Worm (Caenorhabditis elegans) whole organism, L1 larva: Measurements from ENCODE around the gene clec-62.

ENCODE experiments used
- C16A3.4 ChIP-seq: fragments of 150-350 bp; optimal IDR thresholded peaks from 2 replicates; lab custom pipeline; 2014; ENCODE audit warnings: missing biosample characterization, missing genetic modification characterization
- C34B4.2 ChIP-seq: sonication (generic microtip); optimal IDR thresholded peaks from 2 replicates; lab custom pipeline; 2017; ENCODE audit warnings: mild to moderate bottlenecking, missing genetic modification characterization, missing compliant biosample characterization
- Y116A8C.19 ChIP-seq: sonication (generic microtip); optimal IDR thresholded peaks from 2 replicates; lab custom pipeline; 2016; ENCODE audit warnings: missing compliant biosample characterization, missing genetic modification characterization, borderline replicate concordance
- alr-1 ChIP-seq: fragments of 200-800 bp; sonication (Bioruptor generic); optimal IDR thresholded peaks from 2 replicates; lab custom pipeline; 2018; ENCODE audit warnings: borderline replicate concordance, mild to moderate bottlenecking, missing genetic modification characterization, missing compliant biosample characterization
- blmp-1 ChIP-seq: fragments of 150-350 bp; optimal IDR thresholded peaks from 2 replicates; lab custom pipeline; 2014; ENCODE audit warnings: missing biosample characterization, missing genetic modification characterization
- ceh-63 ChIP-seq: fragments of 200-800 bp; sonication (Bioruptor generic); optimal IDR thresholded peaks from 2 replicates; lab custom pipeline; 2018; ENCODE audit warnings: mild to moderate bottlenecking, missing genetic modification characterization, missing compliant biosample characterization
- ceh-82 ChIP-seq, 3 experiments: fragments of 150-350 bp in 1 of 3; sonication (generic microtip) in 2 of 3; optimal IDR thresholded peaks; 2 replicates each; lab custom pipeline; 2014 to 2017; ENCODE audit warnings: missing biosample characterization in 3 of 3, missing genetic modification characterization in 3 of 3
- ceh-88 ChIP-seq: fragments of 200-800 bp; sonication (Bioruptor generic); IDR thresholded peaks from 2 replicates; pipeline ENCODE4 v1.3.6; 2022; ENCODE audit warnings: missing genetic modification characterization, missing compliant biosample characterization
- dsc-1 ChIP-seq: sonication (generic microtip); optimal IDR thresholded peaks from 2 replicates; lab custom pipeline; 2016; ENCODE audit warnings: mild to moderate bottlenecking, missing genetic modification characterization, missing compliant biosample characterization
- efl-1 ChIP-seq, 4 experiments: fragments of 150-350 bp; optimal IDR thresholded peaks in 3 of 4; peaks in 1 of 4; 1 replicate in 1 of 4; 2 replicates in 3 of 4; lab custom pipeline; 2014; ENCODE audit warnings: missing biosample characterization in 2 of 4, missing genetic modification characterization in 2 of 4, missing genetic modification reagents in 2 of 4
- efl-3 ChIP-seq: fragments of 200-800 bp; sonication (Bioruptor generic); optimal IDR thresholded peaks from 2 replicates; lab custom pipeline; 2018; ENCODE audit warnings: mild to moderate bottlenecking, missing genetic modification characterization, missing compliant biosample characterization
- elt-2 ChIP-seq: sonication (generic microtip); optimal IDR thresholded peaks from 2 replicates; lab custom pipeline; 2016; ENCODE audit warnings: missing genetic modification characterization, mild to moderate bottlenecking, inconsistent platforms, missing compliant biosample characterization, missing genetic modification reagents
- elt-3 ChIP-seq, 6 experiments: fragments of 150-350 bp in 1 of 6; sonication (generic microtip); optimal IDR thresholded peaks; 2 replicates each; lab custom pipeline; 2017 to 2018; ENCODE audit warnings: missing biosample characterization in 6 of 6, missing genetic modification characterization in 6 of 6, inconsistent platforms in 1 of 6
- fkh-4 ChIP-seq: sonication (generic microtip); optimal IDR thresholded peaks from 2 replicates; lab custom pipeline; 2016; ENCODE audit warnings: missing compliant biosample characterization, missing genetic modification characterization, borderline replicate concordance
- hlh-4 ChIP-seq: sonication (generic microtip); optimal IDR thresholded peaks from 2 replicates; lab custom pipeline; 2016; ENCODE audit warnings: mild to moderate bottlenecking, missing genetic modification characterization, missing compliant biosample characterization
- hpl-2 ChIP-seq: fragments of 150-350 bp; optimal IDR thresholded peaks from 2 replicates; lab custom pipeline; 2014; ENCODE audit warnings: missing biosample characterization, missing genetic modification reagents, missing genetic modification characterization
- lin-14 ChIP-seq: fragments of 200-800 bp; sonication (Bioruptor generic); optimal IDR thresholded peaks from 2 replicates; lab custom pipeline; 2018; ENCODE audit warnings: mild to moderate bottlenecking, missing genetic modification characterization, moderate library complexity, missing compliant biosample characterization
- lin-15B ChIP-seq: fragments of 150-350 bp; sonication (generic microtip); optimal IDR thresholded peaks from 3 replicates; lab custom pipeline; 2014; ENCODE audit warnings: missing biosample characterization, missing genetic modification characterization
- lin-35 ChIP-seq, 2 experiments: fragments of 150-350 bp; optimal IDR thresholded peaks; 2 replicates each; lab custom pipeline; 2014; ENCODE audit warnings: missing biosample characterization in 2 of 2, missing genetic modification characterization in 2 of 2, missing genetic modification reagents in 2 of 2
- lin-39 ChIP-seq: fragments of 150-350 bp; optimal IDR thresholded peaks from 2 replicates; lab custom pipeline; 2014; ENCODE audit warnings: missing biosample characterization, missing genetic modification reagents, missing genetic modification characterization
- mab-9 ChIP-seq: fragments of 200-800 bp; sonication (Bioruptor generic); IDR thresholded peaks from 2 replicates; pipeline ENCODE4 v1.3.6; 2022; ENCODE audit warnings: missing genetic modification reagents, missing genetic modification characterization, missing compliant biosample characterization
- nhr-11 ChIP-seq: fragments of 150-350 bp; optimal IDR thresholded peaks from 2 replicates; lab custom pipeline; 2014; ENCODE audit warnings: missing biosample characterization, missing genetic modification characterization
- nhr-12 ChIP-seq: sonication (generic microtip); optimal IDR thresholded peaks from 2 replicates; lab custom pipeline; 2017; ENCODE audit warnings: missing biosample characterization, missing genetic modification characterization
- nhr-19 ChIP-seq: fragments of 200-800 bp; sonication (Bioruptor generic); conservative IDR thresholded peaks from 2 replicates; pipeline ENCODE4 v1.3.6; 2022; ENCODE audit warnings: missing genetic modification characterization, missing compliant biosample characterization
- nhr-85 ChIP-seq: sonication (generic microtip); peaks from one replicate; lab custom pipeline; 2016; ENCODE audit warnings: missing genetic modification characterization, inconsistent platforms, missing compliant biosample characterization
- pqm-1 ChIP-seq: sonication (generic microtip); optimal IDR thresholded peaks from 3 replicates; lab custom pipeline; 2017; ENCODE audit warnings: missing biosample characterization, missing genetic modification characterization
- snpc-4 ChIP-seq: fragments of 150-350 bp; optimal IDR thresholded peaks from 2 replicates; lab custom pipeline; 2014; ENCODE audit warnings: missing biosample characterization, missing genetic modification characterization
- snu-23 ChIP-seq: sonication (generic microtip); optimal IDR thresholded peaks from 2 replicates; lab custom pipeline; 2016; ENCODE audit warnings: missing genetic modification characterization, missing compliant biosample characterization
- sox-4 ChIP-seq: sonication (generic microtip); optimal IDR thresholded peaks from 2 replicates; lab custom pipeline; 2016; ENCODE audit warnings: missing genetic modification characterization, missing compliant biosample characterization
- sup-37 ChIP-seq: fragments of 200-800 bp; sonication (Bioruptor generic); optimal IDR thresholded peaks from 2 replicates; lab custom pipeline; 2018; ENCODE audit warnings: mild to moderate bottlenecking, missing genetic modification characterization, missing compliant biosample characterization
- tlp-1 ChIP-seq: fragments of 150-350 bp; optimal IDR thresholded peaks from 2 replicates; lab custom pipeline; 2014; ENCODE audit warnings: missing biosample characterization, missing genetic modification characterization
- xbp-1 ChIP-seq: sonication (generic microtip); optimal IDR thresholded peaks from 2 replicates; lab custom pipeline; 2016; ENCODE audit warnings: missing genetic modification characterization, missing compliant biosample characterization
- zag-1 ChIP-seq: fragments of 150-350 bp; optimal IDR thresholded peaks from 2 replicates; lab custom pipeline; 2014; ENCODE audit warnings: missing biosample characterization, missing genetic modification characterization

The clec-62 gene

DNA sequence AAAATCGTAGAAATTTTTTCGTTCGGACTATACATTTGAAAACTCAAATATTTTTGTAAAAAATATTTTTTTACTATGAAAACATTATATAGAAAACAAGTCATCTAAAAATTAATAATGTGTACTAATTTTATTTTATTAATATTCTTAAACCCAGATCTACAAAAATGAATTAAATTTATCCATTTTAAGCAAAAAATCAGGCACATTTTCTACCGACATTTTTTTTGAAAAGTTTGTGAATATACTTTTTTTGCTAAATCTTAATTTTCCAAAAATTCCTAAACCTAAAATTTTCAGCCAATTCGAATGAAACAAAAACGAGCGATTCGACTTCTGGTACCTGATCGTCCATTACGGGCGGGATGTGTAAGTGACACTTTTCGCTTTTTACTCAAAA is 44.9 kb upstream of the clec-62 start, which contains the start of gene arrd-10:
Gene arrd-10, plus strand, starts transcription at position 301 of the 400 bp plus-strand sequence.
- no peak for TF ChIP-seq nhr-12 (tag; lab: Kevin White, UChicago)
- TF ChIP-seq hlh-4 (tag; lab: Kevin White, UChicago): no peak
- TF ChIP-seq sup-37 (GFP tag; lab: Kevin White, UChicago): no peak
- TF ChIP-seq nhr-85 (tag; lab: Kevin White, UChicago): no peak
- TF ChIP-seq C34B4.2 (tag; lab: Kevin White, UChicago): no peak
- TF ChIP-seq nhr-19 (GFP tag; lab: Robert Waterston, UW): no peak
- no peak for TF ChIP-seq Y116A8C.19
- TF ChIP-seq dsc-1 (tag; lab: Kevin White, UChicago): no peak
- no peak for TF ChIP-seq sox-4
- TF ChIP-seq ceh-88 (GFP tag; lab: Robert Waterston, UW): no peak
- TF ChIP-seq, all 84 proteins: peak for 0

- TF ChIP-seq lin-14 (GFP tag; lab: Kevin White, UChicago) (peak; percentile 49), nhr-19 (GFP tag; lab: Robert Waterston, UW) (no peak), lin-35 (GFP tag; optimal IDR thresholded peaks at IDR 0.05; lab: Kevin White, UChicago) (peak in 1 of 2 experiments; percentile 15), nhr-11 (tag; lab: Kevin White, UChicago) (no peak), elt-3 (tag; optimal IDR thresholded peaks at IDR 0.05; lab: Kevin White, UChicago) (peak in 1 of 6 experiments; percentile 31), blmp-1 (tag; lab: Kevin White, UChicago) (peak; percentile 55), snpc-4 (tag; lab: Kevin White, UChicago) (peak; percentile 9)
These were observed 44.2 kb upstream of the clec-62 start for ce11 chrII:12939161-12939560.

ce11 chrII:12935259-12935658 is 40.3 kb upstream of the clec-62 start, which contains the start of gene lips-9:
lips-9 (minus strand) TSS chrII:12935359.
- TF ChIP-seq elt-3 (tag; optimal IDR thresholded peaks at IDR 0.05; lab: Kevin White, UChicago): no peak
- TF ChIP-seq fkh-4 (tag; lab: Kevin White, UChicago): no peak
- TF ChIP-seq lin-15B: no peak
- TF ChIP-seq lin-14 (GFP tag; lab: Kevin White, UChicago): no peak
- no peak for TF ChIP-seq nhr-85 (tag; lab: Kevin White, UChicago)
- TF ChIP-seq ceh-82 (tag; optimal IDR thresholded peaks at IDR 0.05; lab: Kevin White, UChicago): no peak
- no peak for TF ChIP-seq alr-1

DNA sequence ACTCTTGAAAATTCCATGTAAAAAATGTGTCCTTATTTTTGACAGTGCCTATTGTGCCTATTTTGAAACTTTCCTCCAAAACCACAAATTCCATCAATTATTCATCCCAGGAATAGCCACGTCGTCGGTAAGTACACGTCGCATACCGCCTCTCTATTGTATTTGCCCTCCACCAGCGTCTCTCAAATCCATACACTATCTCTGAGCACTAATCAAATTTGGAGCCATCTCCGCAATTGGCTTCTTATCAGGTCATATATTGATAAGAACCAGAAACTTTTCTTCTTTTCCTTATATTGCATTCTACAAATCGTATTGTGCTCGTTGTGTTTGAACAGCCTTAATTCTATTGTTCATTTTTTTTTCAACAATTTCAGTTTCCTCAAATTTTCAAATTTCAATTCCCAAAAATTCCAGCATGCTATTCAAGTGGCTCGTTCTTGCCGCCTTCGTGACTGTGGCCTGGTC is 36.6 kb upstream of the clec-62 start, which contains the start of gene dct-18:
Gene dct-18, plus strand, starts transcription at position 418 of the 468 bp plus-strand sequence.
- TF ChIP-seq tlp-1 (tag; lab: Kevin White, UChicago) (no peak), lin-35 (GFP tag; optimal IDR thresholded peaks at IDR 0.05; lab: Kevin White, UChicago) (peak in 1 of 2 experiments; percentile 24), efl-3 (GFP tag; lab: Kevin White, UChicago) (no peak), zag-1 (tag; lab: Kevin White, UChicago) (no peak), elt-2 (tag; lab: Kevin White, UChicago) (peak; percentile 69), lin-39 (tag; lab: Kevin White, UChicago) (no peak), xbp-1 (tag; lab: Kevin White, UChicago) (peak; percentile 46), ceh-88 (GFP tag; lab: Robert Waterston, UW) (no peak), mab-9 (GFP tag; lab: Robert Waterston, UW) (no peak), efl-1 (optimal IDR thresholded peaks at IDR 0.05; lab: Kevin White, UChicago) (no peak), efl-1 (GFP tag; optimal IDR thresholded peaks at IDR 0.05 in 1 of 2; lab: Kevin White, UChicago) (peak in 1 of 2 experiments; percentile 56), Y116A8C.19 (no peak), elt-3 (tag; optimal IDR thresholded peaks at IDR 0.05; lab: Kevin White, UChicago) (no peak), fkh-4 (tag; lab: Kevin White, UChicago) (no peak), snu-23 (no peak), pqm-1 (tag; lab: Kevin White, UChicago) (peak; percentile 3), hpl-2 (GFP tag; lab: Kevin White, UChicago) (no peak), ceh-63 (GFP tag; lab: Kevin White, UChicago) (no peak)
- TF ChIP-seq, all 84 proteins: peak for 5

ce11 chrII:12930138-12930537 is 35.2 kb upstream of the clec-62 start:
- no peak for TF ChIP-seq C16A3.4
- no peak for TF ChIP-seq efl-1 (optimal IDR thresholded peaks at IDR 0.05; lab: Kevin White, UChicago)
- peak in 1 of 2 experiments; percentile 49 for TF ChIP-seq efl-1 (GFP tag; optimal IDR thresholded peaks at IDR 0.05 in 1 of 2; lab: Kevin White, UChicago)
